Worm (Caenorhabditis elegans): Measurements from ENCODE around the gene npr-42.

The npr-42 gene

ce11 chrII:4238963-4239362 lies 37.0 kb upstream of the npr-42 start:
- TF ChIP-seq lsl-1 (GFP tag; optimal IDR thresholded peaks at IDR 0.05) = no peak
- no peak for TF ChIP-seq egrh-3 (GFP tag; IDR thresholded peaks at IDR 0.05)
- no peak for TF ChIP-seq ekl-4 (GFP tag; IDR thresholded peaks at IDR 0.05)
- no peak for TF ChIP-seq Y95B8A.8 (GFP tag; IDR thresholded peaks at IDR 0.05)

ce11 chrII:4244959-4245358 lies 31.0 kb upstream of the npr-42 start:
- TF ChIP-seq lsl-1 (GFP tag; optimal IDR thresholded peaks at IDR 0.05) (peak; percentile 79), xnd-1 (tag; optimal IDR thresholded peaks at IDR 0.05) (peak; percentile 27), atf-7 (tag; optimal IDR thresholded peaks at IDR 0.05) (no peak), madf-6 (GFP tag; IDR thresholded peaks at IDR 0.05) (peak; percentile 57)

- no peak for TF ChIP-seq hrde-1 (tag; optimal IDR thresholded peaks at IDR 0.05; ENCODE audit: borderline replicate concordance)
- TF ChIP-seq F49E8.2 (tag; optimal IDR thresholded peaks at IDR 0.05; ENCODE audit: insufficient read depth) = no peak
- no peak for TF ChIP-seq F10E7.11 (tag; optimal IDR thresholded peaks at IDR 0.05)
- no peak for TF ChIP-seq atf-7 (tag; optimal IDR thresholded peaks at IDR 0.05)
- TF ChIP-seq mel-28 (tag; optimal IDR thresholded peaks at IDR 0.05; ENCODE audit: borderline replicate concordance) = no peak
- no peak for TF ChIP-seq mes-4 (tag; optimal IDR thresholded peaks at IDR 0.05)
- no peak for TF ChIP-seq ceh-100 (GFP tag; IDR thresholded peaks at IDR 0.05)
- no peak for TF ChIP-seq rcor-1 (GFP tag; IDR thresholded peaks at IDR 0.05)
- no peak for TF ChIP-seq repo-1 (tag; optimal IDR thresholded peaks at IDR 0.05)
- TF ChIP-seq F37B4.10 (GFP tag; IDR thresholded peaks at IDR 0.05) = no peak
- no peak for TF ChIP-seq lin-35 (GFP tag; optimal IDR thresholded peaks at IDR 0.05)
- no peak for TF ChIP-seq efl-1 (GFP tag; optimal IDR thresholded peaks at IDR 0.05)
- TF ChIP-seq Y56A3A.18 (GFP tag; IDR thresholded peaks at IDR 0.05) = no peak
- TF ChIP-seq T26A5.8 (tag; optimal IDR thresholded peaks at IDR 0.05) = no peak
- no peak for TF ChIP-seq athp-1 (tag; optimal IDR thresholded peaks at IDR 0.05)
These were observed 29.1 kb upstream of the npr-42 start, which contains the start of gene gpa-11 for ce11 chrII:4246897-4247296. gpa-11 (plus strand) TSS chrII:4247197.

- no peak for TF ChIP-seq F52B5.7 (tag; optimal IDR thresholded peaks at IDR 0.05)
- no peak for TF ChIP-seq ceh-58 (GFP tag; IDR thresholded peaks at IDR 0.05)
- TF ChIP-seq rpc-1 (optimal IDR thresholded peaks at IDR 0.05) = no peak
- TF ChIP-seq rpc-1 (tag; optimal IDR thresholded peaks at IDR 0.05) = no peak
- TF ChIP-seq lir-1 (GFP tag; conservative IDR thresholded peaks at IDR 0.05) = no peak
- no peak for TF ChIP-seq snpc-1.1 (tag; optimal IDR thresholded peaks at IDR 0.05; ENCODE audit: insufficient read depth)
These were observed 19.4 kb upstream of the npr-42 start, which contains the start of gene C16A11.7 for ce11 chrII:4256541-4257001. C16A11.7 (minus strand) TSS chrII:4256951.

- TF ChIP-seq snpc-1.3 (tag; optimal IDR thresholded peaks at IDR 0.05; ENCODE audit: insufficient read depth) (no peak), attf-3 (GFP tag; conservative IDR thresholded peaks at IDR 0.05) (no peak), dox-1 (GFP tag; IDR thresholded peaks at IDR 0.05) (no peak), lin-40 (tag; optimal IDR thresholded peaks at IDR 0.05) (no peak), let-526 (GFP tag; IDR thresholded peaks at IDR 0.05) (no peak), tbp1 (GFP tag; optimal IDR thresholded peaks at IDR 0.05) (no peak), chd-7 (tag; optimal IDR thresholded peaks at IDR 0.05) (no peak), F55B11.4 (tag; optimal IDR thresholded peaks at IDR 0.05; ENCODE audit: borderline replicate concordance, insufficient read depth) (no peak), ztf-3 (GFP tag; optimal IDR thresholded peaks at IDR 0.05) (no peak), ekl-4 (GFP tag; IDR thresholded peaks at IDR 0.05) (no peak)
These were observed 17.3 kb upstream of the npr-42 start, which contains the start of gene clec-135 for ce11 chrII:4258683-4259082. clec-135 (minus strand) TSS chrII:4258783.

Data from whole organism, young adult.